Worm (Caenorhabditis elegans): Measurements from ENCODE around the gene lact-9.

DNA sequence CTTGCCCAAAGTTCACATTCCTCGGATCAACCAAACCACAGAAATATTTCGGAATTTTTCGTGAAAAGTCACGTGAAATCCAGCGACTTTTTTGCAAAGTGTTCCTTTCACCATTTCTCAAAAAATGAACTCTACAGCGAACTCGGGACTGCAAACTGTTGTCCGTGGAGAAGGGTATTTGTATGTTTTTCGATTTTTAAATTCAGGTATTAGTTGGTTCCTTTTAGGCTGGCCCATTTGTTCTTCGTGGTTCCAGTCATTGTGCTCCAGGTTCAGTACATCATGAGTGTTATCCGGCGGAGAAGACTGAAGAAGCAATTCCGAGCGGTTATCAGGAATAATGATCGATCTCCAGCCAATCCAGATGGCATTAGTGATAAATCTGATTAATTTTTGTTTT is 8.7 kb downstream of the lact-9 start:
- TF ChIP-seq unc-62 (GFP tag; optimal IDR thresholded peaks at IDR 0.05) (no peak), zfh-2 (GFP tag; conservative IDR thresholded peaks at IDR 0.05) (no peak), madf-10 (tag; optimal IDR thresholded peaks at IDR 0.05) (no peak), unc-130 (GFP tag; optimal IDR thresholded peaks at IDR 0.05) (no peak), attf-6 (GFP tag; IDR thresholded peaks at IDR 0.05) (0 out of 2 replicates have a peak, but pooled peaks have one; percentile 33), B0261.1 (tag; optimal IDR thresholded peaks at IDR 0.05) (no peak), nfya-2 (GFP tag; IDR thresholded peaks at IDR 0.05) (no peak), pbrm-1 (GFP tag; IDR thresholded peaks at IDR 0.05) (no peak), pha-4 (tag; optimal IDR thresholded peaks at IDR 0.05) (no peak), Y95B8A.8 (GFP tag; IDR thresholded peaks at IDR 0.05) (no peak), F57A8.1 (GFP tag; optimal IDR thresholded peaks at IDR 0.05) (no peak), F23B12.7 (tag; optimal IDR thresholded peaks at IDR 0.05; ENCODE audit: insufficient read depth) (no peak)
